Worm (Caenorhabditis elegans) whole organism, early embryonic: ENCODE measurements around the gene pigx-1.

Experiments
- ama-1 ChIP-seq: fragments of 150-350 bp; optimal IDR thresholded peaks from 2 replicates; lab custom pipeline; 2014
- ceh-13 ChIP-seq: fragments of 200-800 bp; sonication (Bioruptor generic); optimal IDR thresholded peaks from 2 replicates; lab custom pipeline; 2018; ENCODE audit warnings: mild to moderate bottlenecking, missing genetic modification characterization, missing compliant biosample characterization
- ceh-36 ChIP-seq: sonication (generic microtip); optimal IDR thresholded peaks from 2 replicates; lab custom pipeline; 2016; ENCODE audit warnings: missing genetic modification characterization, inconsistent platforms, missing compliant biosample characterization
- hmg-4 ChIP-seq: fragments of 200-800 bp; sonication (Bioruptor generic); optimal IDR thresholded peaks from 2 replicates; lab custom pipeline; 2018; ENCODE audit warnings: mild to moderate bottlenecking, missing genetic modification characterization, missing compliant biosample characterization
- hnd-1 ChIP-seq: sonication (generic microtip); optimal IDR thresholded peaks from 2 replicates; lab custom pipeline; 2016; ENCODE audit warnings: missing genetic modification characterization, missing compliant biosample characterization

ce11 chrX:1096808-1097207, at the start of gene pigx-1, which contains the start of gene rme-6:
- TF ChIP-seq ceh-36 (no peak), hnd-1 (tag; lab: Kevin White, UChicago) (no peak), ceh-13 (GFP tag; lab: Kevin White, UChicago) (no peak), hmg-4 (no peak), ama-1 (lab: Kevin White, UChicago) (no peak)
